Worm (Caenorhabditis elegans) whole organism, L3 larva: ENCODE data around the gene irld-4.
A peak's percentile ranks its signal among the peaks of the same experiment; 100 is the strongest.

Experiments used
- ZK546.5 ChIP-seq: sonication (generic microtip); optimal IDR thresholded peaks from 2 replicates; lab custom pipeline; 2017; ENCODE audit warnings: missing biosample characterization, missing genetic modification characterization
- aly-2 ChIP-seq: fragments of 150-350 bp; optimal IDR thresholded peaks from 2 replicates; lab custom pipeline; 2014; ENCODE audit warnings: missing biosample characterization, missing genetic modification characterization
- ama-1 ChIP-seq: fragments of 150-350 bp; optimal IDR thresholded peaks from 2 replicates; lab custom pipeline; 2018
- ceh-16 ChIP-seq: sonication (generic microtip); optimal IDR thresholded peaks from 2 replicates; lab custom pipeline; 2017; ENCODE audit warnings: missing biosample characterization, missing genetic modification characterization
- ceh-82 ChIP-seq: fragments of 150-350 bp; optimal IDR thresholded peaks from 2 replicates; lab custom pipeline; 2014; ENCODE audit warnings: missing biosample characterization, missing genetic modification characterization
- ceh-9 ChIP-seq: sonication (generic microtip); optimal IDR thresholded peaks from 2 replicates; lab custom pipeline; 2018; ENCODE audit warnings: missing biosample characterization, missing genetic modification characterization
- egl-27 ChIP-seq: sonication (generic microtip); optimal IDR thresholded peaks from 4 replicates; lab custom pipeline; 2017; ENCODE audit warnings: missing biosample characterization, missing genetic modification reagents, missing genetic modification characterization
- egl-5 ChIP-seq: fragments of 150-350 bp; optimal IDR thresholded peaks from 2 replicates; lab custom pipeline; 2017; ENCODE audit warnings: missing biosample characterization, missing genetic modification reagents, missing genetic modification characterization, inconsistent platforms
- elt-1 ChIP-seq: fragments of 150-350 bp; optimal IDR thresholded peaks from 2 replicates; lab custom pipeline; 2014; ENCODE audit warnings: missing biosample characterization, missing genetic modification characterization
- elt-2 ChIP-seq: sonication (generic microtip); optimal IDR thresholded peaks from 2 replicates; lab custom pipeline; 2016; ENCODE audit warnings: missing genetic modification reagents, mild to moderate bottlenecking, missing genetic modification characterization, missing compliant biosample characterization
- elt-3 ChIP-seq, 3 experiments: fragments of 150-350 bp in 1 of 3; sonication (generic microtip) in 2 of 3; optimal IDR thresholded peaks; 2 replicates in 2 of 3; 4 replicates in 1 of 3; lab custom pipeline; 2014 to 2017; ENCODE audit warnings: missing biosample characterization in 3 of 3, missing genetic modification characterization in 3 of 3
- eor-1 ChIP-seq, 2 experiments: fragments of 150-350 bp; optimal IDR thresholded peaks; 2 replicates each; lab custom pipeline; 2014 to 2018; ENCODE audit warnings: missing biosample characterization in 2 of 2, missing genetic modification characterization in 2 of 2
- fkh-10 ChIP-seq: sonication (generic microtip); optimal IDR thresholded peaks from 2 replicates; lab custom pipeline; 2017; ENCODE audit warnings: missing biosample characterization, missing genetic modification reagents, missing genetic modification characterization
- fos-1 ChIP-seq: fragments of 150-350 bp; optimal IDR thresholded peaks from 2 replicates; lab custom pipeline; 2014; ENCODE audit warnings: missing biosample characterization, missing genetic modification characterization
- hmg-11 ChIP-seq: sonication (generic microtip); optimal IDR thresholded peaks from 2 replicates; lab custom pipeline; 2016; ENCODE audit warnings: missing genetic modification characterization, missing compliant biosample characterization
- jun-1 ChIP-seq: fragments of 150-350 bp; optimal IDR thresholded peaks from 2 replicates; lab custom pipeline; 2014; ENCODE audit warnings: missing biosample characterization, missing genetic modification reagents, missing genetic modification characterization
- lin-15B ChIP-seq: fragments of 150-350 bp; optimal IDR thresholded peaks from 2 replicates; lab custom pipeline; 2014; ENCODE audit warnings: missing biosample characterization, missing genetic modification characterization
- lsy-12 ChIP-seq: sonication (generic microtip); optimal IDR thresholded peaks from 2 replicates; lab custom pipeline; 2016; ENCODE audit warnings: mild to moderate bottlenecking, missing genetic modification characterization, missing compliant biosample characterization
- mml-1 ChIP-seq: fragments of 150-350 bp; sonication (generic microtip); optimal IDR thresholded peaks from 3 replicates; lab custom pipeline; 2014; ENCODE audit warnings: missing biosample characterization, missing genetic modification characterization
- nfya-1 ChIP-seq: sonication (generic microtip); optimal IDR thresholded peaks from 2 replicates; lab custom pipeline; 2017; ENCODE audit warnings: missing genetic modification characterization, mild to moderate bottlenecking, missing compliant biosample characterization, antibody characterized with exemption, moderate library complexity; ENCODE audit not compliant: insufficient read depth
- nhr-11 ChIP-seq: fragments of 150-350 bp; optimal IDR thresholded peaks from 2 replicates; lab custom pipeline; 2014; ENCODE audit warnings: missing biosample characterization, missing genetic modification characterization
- nhr-12 ChIP-seq: fragments of 150-350 bp; optimal IDR thresholded peaks from 2 replicates; lab custom pipeline; 2014; ENCODE audit warnings: missing biosample characterization, missing genetic modification characterization
- nhr-23 ChIP-seq: fragments of 150-350 bp; optimal IDR thresholded peaks from 2 replicates; lab custom pipeline; 2014; ENCODE audit warnings: missing biosample characterization, missing genetic modification reagents, missing genetic modification characterization
- nhr-237 ChIP-seq: fragments of 150-350 bp; optimal IDR thresholded peaks from 2 replicates; lab custom pipeline; 2014; ENCODE audit warnings: missing biosample characterization, missing genetic modification characterization
- nhr-25 ChIP-seq: sonication (generic microtip); optimal IDR thresholded peaks from 2 replicates; lab custom pipeline; 2017; ENCODE audit warnings: missing biosample characterization, missing genetic modification characterization
- nhr-67 ChIP-seq: fragments of 150-350 bp; optimal IDR thresholded peaks from 2 replicates; lab custom pipeline; 2014; ENCODE audit warnings: missing biosample characterization, missing genetic modification characterization
- nhr-76 ChIP-seq: fragments of 150-350 bp; sonication (generic microtip); optimal IDR thresholded peaks from 5 replicates; lab custom pipeline; 2014; ENCODE audit warnings: missing biosample characterization, missing genetic modification characterization
- nhr-77 ChIP-seq: fragments of 150-350 bp; optimal IDR thresholded peaks from 2 replicates; lab custom pipeline; 2014; ENCODE audit warnings: missing biosample characterization, missing genetic modification characterization
- pha-4 ChIP-seq: fragments of 150-350 bp; optimal IDR thresholded peaks from 2 replicates; lab custom pipeline; 2014; ENCODE audit warnings: missing biosample characterization, missing genetic modification reagents, missing genetic modification characterization
- pqm-1 ChIP-seq: fragments of 150-350 bp; optimal IDR thresholded peaks from 2 replicates; lab custom pipeline; 2017; ENCODE audit warnings: missing biosample characterization, missing genetic modification characterization, inconsistent platforms
- skn-1 ChIP-seq: fragments of 150-350 bp; optimal IDR thresholded peaks from 2 replicates; lab custom pipeline; 2014; ENCODE audit warnings: missing biosample characterization, missing genetic modification characterization
- unc-39 ChIP-seq: sonication (generic microtip); optimal IDR thresholded peaks from 4 replicates; lab custom pipeline; 2017; ENCODE audit warnings: missing biosample characterization, missing genetic modification characterization
- ztf-11 ChIP-seq: fragments of 150-350 bp; optimal IDR thresholded peaks from 2 replicates; lab custom pipeline; 2014; ENCODE audit warnings: missing biosample characterization, missing genetic modification characterization

The irld-4 gene

ce11 chrIV:14599321-14599720 is 33.6 kb upstream of the irld-4 start:
- TF ChIP-seq egl-27 (tag; lab: Kevin White, UChicago) = no peak
- no peak for TF ChIP-seq nhr-67 (tag; lab: Kevin White, UChicago)
- no peak for TF ChIP-seq skn-1 (tag; lab: Kevin White, UChicago)
- no peak for TF ChIP-seq egl-5 (tag; lab: Kevin White, UChicago)

- TF ChIP-seq nhr-77 (tag; lab: Kevin White, UChicago) (no peak), ceh-9 (tag; lab: Kevin White, UChicago) (no peak), ceh-16 (no peak), pqm-1 (tag; lab: Kevin White, UChicago) (no peak), pha-4 (no peak), mml-1 (tag; lab: Kevin White, UChicago) (no peak), nhr-237 (tag; lab: Kevin White, UChicago) (no peak), ZK546.5 (tag; lab: Kevin White, UChicago) (no peak), unc-39 (tag; lab: Kevin White, UChicago) (no peak), lin-15B (tag; lab: Kevin White, UChicago) (no peak), nhr-23 (no peak), skn-1 (tag; lab: Kevin White, UChicago) (no peak), nhr-11 (no peak), nhr-12 (tag; lab: Kevin White, UChicago) (no peak), elt-3 (tag; optimal IDR thresholded peaks at IDR 0.05; lab: Kevin White, UChicago) (no peak), egl-27 (tag; lab: Kevin White, UChicago) (no peak), ceh-82 (tag; lab: Kevin White, UChicago) (no peak), nhr-76 (tag; lab: Kevin White, UChicago) (no peak)
Measured at ce11 chrIV:14603022-14603421, 29.9 kb upstream of the irld-4 start.

- TF ChIP-seq pha-4 (peak; percentile 87), eor-1 (tag; optimal IDR thresholded peaks at IDR 0.05; lab: Kevin White, UChicago) (no peak)
- TF ChIP-seq, all 47 proteins: peak for 1
Measured at ce11 chrIV:14605143-14605542, 27.8 kb upstream of the irld-4 start.

ce11 chrIV:14606469-14606868 is 26.4 kb upstream of the irld-4 start:
- TF ChIP-seq lin-15B (tag; lab: Kevin White, UChicago) = peak; percentile 6
- no peak for TF ChIP-seq ZK546.5 (tag; lab: Kevin White, UChicago)
- TF ChIP-seq elt-3 (tag; optimal IDR thresholded peaks at IDR 0.05; lab: Kevin White, UChicago) = no peak
- no peak for TF ChIP-seq elt-2 (tag; lab: Kevin White, UChicago)
- no peak for TF ChIP-seq egl-27 (tag; lab: Kevin White, UChicago)
- no peak for TF ChIP-seq ama-1
- TF ChIP-seq pha-4 = no peak
- no peak for TF ChIP-seq fos-1 (tag; lab: Kevin White, UChicago)
- TF ChIP-seq nhr-11 = peak; percentile 63
- no peak for TF ChIP-seq ceh-9 (tag; lab: Kevin White, UChicago)
- TF ChIP-seq nfya-1 (tag; lab: Kevin White, UChicago) = peak; percentile 58
- TF ChIP-seq ceh-82 (tag; lab: Kevin White, UChicago) = no peak
- TF ChIP-seq fkh-10 (GFP tag; lab: Kevin White, UChicago) = no peak

ce11 chrIV:14608605-14609004 is 24.3 kb upstream of the irld-4 start:
- TF ChIP-seq nhr-67 (tag; lab: Kevin White, UChicago) (no peak), aly-2 (no peak), ama-1 (no peak), lsy-12 (no peak), nhr-76 (tag; lab: Kevin White, UChicago) (no peak)
- TF ChIP-seq, all 47 proteins: peak for 0

ce11 chrIV:14609774-14610173 is 23.1 kb upstream of the irld-4 start:
- no peak for TF ChIP-seq ztf-11 (tag; lab: Kevin White, UChicago)
- TF ChIP-seq fos-1 (tag; lab: Kevin White, UChicago) = no peak
- no peak for TF ChIP-seq aly-2
- TF ChIP-seq hmg-11 (tag; lab: Kevin White, UChicago) = no peak
- TF ChIP-seq elt-2 (tag; lab: Kevin White, UChicago) = peak; percentile 56
- TF ChIP-seq pha-4 = peak; percentile 79
- TF ChIP-seq elt-1 = no peak
- TF ChIP-seq jun-1 (tag; lab: Kevin White, UChicago) = peak; percentile 40
- TF ChIP-seq nhr-11 = no peak
- peak; percentile 80 for TF ChIP-seq pqm-1 (tag; lab: Kevin White, UChicago)
- peak; percentile 10 for TF ChIP-seq nhr-23
- TF ChIP-seq nhr-25 = peak; percentile 35
- TF ChIP-seq, all 47 proteins: peak for 6
